Fruit fly (Drosophila melanogaster) whole organism, prepupa: ENCODE measurements around the gene Pfrx.

Experiments used
- CG11902 ChIP-seq: fragments of 200-800 bp; sonication (Bioruptor generic); optimal IDR thresholded peaks from 3 replicates; lab custom pipeline; 2016; ENCODE audit warnings: missing biosample characterization, missing genetic modification characterization
- CG15336 ChIP-seq: fragments of 200-800 bp; sonication (Bioruptor generic); IDR thresholded peaks from 2 replicates; pipeline ENCODE4 v1.3.6; 2022; ENCODE audit warnings: missing biosample characterization, missing genetic modification characterization
- CG1621 ChIP-seq: fragments of 200-800 bp; sonication (Bioruptor generic); optimal IDR thresholded peaks from 3 replicates; lab custom pipeline; 2018; ENCODE audit warnings: missing biosample characterization, mild to moderate bottlenecking, missing genetic modification characterization
- CG16779 ChIP-seq: fragments of 200-800 bp; sonication (Bioruptor generic); optimal IDR thresholded peaks from 3 replicates; lab custom pipeline; 2017; ENCODE audit warnings: missing biosample characterization, mild to moderate bottlenecking, missing genetic modification characterization
- CG3032 ChIP-seq: fragments of 200-800 bp; optimal IDR thresholded peaks from 2 replicates; lab custom pipeline; 2019; ENCODE audit warnings: missing biosample characterization, mild to moderate bottlenecking, missing genetic modification characterization, moderate library complexity
- CG31627 ChIP-seq: fragments of 200-800 bp; sonication (Bioruptor generic); optimal IDR thresholded peaks from 3 replicates; lab custom pipeline; 2016; ENCODE audit warnings: missing biosample characterization, missing genetic modification characterization
- CG32006 ChIP-seq: fragments of 200-800 bp; sonication (Bioruptor generic); optimal IDR thresholded peaks from 3 replicates; lab custom pipeline; 2017; ENCODE audit warnings: missing biosample characterization, mild to moderate bottlenecking, missing genetic modification characterization
- CG3919 ChIP-seq: fragments of 200-800 bp; sonication (Bioruptor generic); optimal IDR thresholded peaks from 3 replicates; lab custom pipeline; 2016; ENCODE audit warnings: missing biosample characterization, missing genetic modification characterization
- CG6163 ChIP-seq: fragments of 200-800 bp; sonication (Bioruptor generic); IDR thresholded peaks from 3 replicates; pipeline ENCODE4 v1.3.6; 2022; ENCODE audit warnings: missing biosample characterization, missing genetic modification characterization
- CG6276 ChIP-seq: fragments of 200-800 bp; sonication (Bioruptor generic); optimal IDR thresholded peaks from 2 replicates; lab custom pipeline; 2017; ENCODE audit warnings: missing biosample characterization, mild to moderate bottlenecking, missing genetic modification characterization
- CG6792 ChIP-seq: fragments of 200-800 bp; sonication (Bioruptor generic); optimal IDR thresholded peaks from 3 replicates; lab custom pipeline; 2016; ENCODE audit warnings: missing biosample characterization, missing genetic modification characterization
- CG6854 ChIP-seq: fragments of 200-800 bp; sonication (Bioruptor generic); optimal IDR thresholded peaks from 2 replicates; lab custom pipeline; 2017; ENCODE audit warnings: missing biosample characterization, mild to moderate bottlenecking, missing genetic modification characterization
- CG8119 ChIP-seq: fragments of 200-800 bp; sonication (Bioruptor generic); IDR thresholded peaks from 3 replicates; pipeline ENCODE4 v1.3.6; 2022; ENCODE audit warnings: missing biosample characterization, missing genetic modification characterization
- CG9139 ChIP-seq: fragments of 200-800 bp; sonication (Bioruptor generic); optimal IDR thresholded peaks from 3 replicates; lab custom pipeline; 2017; ENCODE audit warnings: missing biosample characterization, mild to moderate bottlenecking, missing genetic modification characterization
- Eip75B ChIP-seq: fragments of 200-800 bp; sonication (Bioruptor generic); optimal IDR thresholded peaks from 3 replicates; lab custom pipeline; 2016; ENCODE audit warnings: missing biosample characterization, missing genetic modification characterization
- Eip78C ChIP-seq: fragments of 200-800 bp; sonication (Bioruptor generic); peaks from one replicate; lab custom pipeline; 2016; ENCODE audit warnings: missing biosample characterization, missing genetic modification characterization
- Ets96B ChIP-seq: fragments of 200-800 bp; optimal IDR thresholded peaks from 2 replicates; lab custom pipeline; 2019; ENCODE audit warnings: missing biosample characterization, mild to moderate bottlenecking, missing genetic modification characterization, moderate library complexity
- Hr39 ChIP-seq: fragments of 200-800 bp; sonication (Bioruptor generic); optimal IDR thresholded peaks from 2 replicates; lab custom pipeline; 2016; ENCODE audit warnings: missing biosample characterization, missing genetic modification characterization
- Smox ChIP-seq: fragments of 200-800 bp; sonication (Bioruptor generic); optimal IDR thresholded peaks from 3 replicates; lab custom pipeline; 2016; ENCODE audit warnings: missing biosample characterization, missing genetic modification characterization
- Sox102F ChIP-seq: fragments of 200-800 bp; sonication (Bioruptor generic); optimal IDR thresholded peaks from 2 replicates; lab custom pipeline; 2016; ENCODE audit warnings: missing biosample characterization, mild to moderate bottlenecking, missing genetic modification characterization
- achi ChIP-seq: fragments of 200-800 bp; sonication (Bioruptor generic); optimal IDR thresholded peaks from 3 replicates; lab custom pipeline; 2016; ENCODE audit warnings: missing biosample characterization, missing genetic modification characterization
- cyc ChIP-seq: fragments of 200-800 bp; sonication (Bioruptor generic); optimal IDR thresholded peaks from 3 replicates; lab custom pipeline; 2016; ENCODE audit warnings: missing biosample characterization, missing genetic modification characterization
- dac ChIP-seq: fragments of 200-800 bp; sonication (Bioruptor generic); optimal IDR thresholded peaks from 2 replicates; lab custom pipeline; 2017; ENCODE audit warnings: missing biosample characterization, mild to moderate bottlenecking, missing genetic modification characterization
- dsx ChIP-seq: fragments of 200-800 bp; optimal IDR thresholded peaks from 3 replicates; lab custom pipeline; 2019; ENCODE audit warnings: missing biosample characterization, mild to moderate bottlenecking, missing genetic modification characterization, moderate library complexity; ENCODE audit not compliant: poor library complexity, severe bottlenecking
- eg ChIP-seq: fragments of 200-800 bp; sonication (Bioruptor generic); IDR thresholded peaks from 3 replicates; pipeline ENCODE4 v1.3.6; 2022; ENCODE audit warnings: missing biosample characterization, missing genetic modification characterization
- esn ChIP-seq: fragments of 200-800 bp; sonication (Bioruptor generic); optimal IDR thresholded peaks from 2 replicates; lab custom pipeline; 2016; ENCODE audit warnings: missing biosample characterization, mild to moderate bottlenecking, missing genetic modification characterization, moderate library complexity
- fd59A ChIP-seq: fragments of 200-800 bp; sonication (Bioruptor generic); optimal IDR thresholded peaks from 2 replicates; lab custom pipeline; 2017; ENCODE audit warnings: missing biosample characterization, mild to moderate bottlenecking, missing genetic modification characterization, missing genetic modification reagents
- fd85E ChIP-seq: fragments of 200-800 bp; sonication (Bioruptor generic); optimal IDR thresholded peaks from 3 replicates; lab custom pipeline; 2016; ENCODE audit warnings: missing biosample characterization, missing genetic modification characterization
- lz ChIP-seq: fragments of 200-800 bp; sonication (Bioruptor generic); optimal IDR thresholded peaks from 3 replicates; lab custom pipeline; 2016; ENCODE audit warnings: missing biosample characterization, missing genetic modification characterization
- salr ChIP-seq, 2 experiments: fragments of 200-800 bp; sonication (Bioruptor generic); optimal IDR thresholded peaks; 3 replicates each; lab custom pipeline; 2016 to 2018; ENCODE audit warnings: missing biosample characterization in 2 of 2, missing genetic modification characterization in 2 of 2, mild to moderate bottlenecking in 1 of 2
- ss ChIP-seq, 2 experiments: fragments of 200-800 bp; sonication (Bioruptor generic); optimal IDR thresholded peaks; 2 replicates in 1 of 2; 3 replicates in 1 of 2; lab custom pipeline; 2017 to 2018; ENCODE audit warnings: mild to moderate bottlenecking in 2 of 2, missing biosample characterization in 2 of 2, missing genetic modification characterization in 2 of 2, moderate library complexity in 1 of 2
- topi ChIP-seq: fragments of 200-800 bp; sonication (Bioruptor generic); optimal IDR thresholded peaks from 3 replicates; lab custom pipeline; 2016; ENCODE audit warnings: missing biosample characterization, missing genetic modification characterization

Pfrx gene

DNA sequence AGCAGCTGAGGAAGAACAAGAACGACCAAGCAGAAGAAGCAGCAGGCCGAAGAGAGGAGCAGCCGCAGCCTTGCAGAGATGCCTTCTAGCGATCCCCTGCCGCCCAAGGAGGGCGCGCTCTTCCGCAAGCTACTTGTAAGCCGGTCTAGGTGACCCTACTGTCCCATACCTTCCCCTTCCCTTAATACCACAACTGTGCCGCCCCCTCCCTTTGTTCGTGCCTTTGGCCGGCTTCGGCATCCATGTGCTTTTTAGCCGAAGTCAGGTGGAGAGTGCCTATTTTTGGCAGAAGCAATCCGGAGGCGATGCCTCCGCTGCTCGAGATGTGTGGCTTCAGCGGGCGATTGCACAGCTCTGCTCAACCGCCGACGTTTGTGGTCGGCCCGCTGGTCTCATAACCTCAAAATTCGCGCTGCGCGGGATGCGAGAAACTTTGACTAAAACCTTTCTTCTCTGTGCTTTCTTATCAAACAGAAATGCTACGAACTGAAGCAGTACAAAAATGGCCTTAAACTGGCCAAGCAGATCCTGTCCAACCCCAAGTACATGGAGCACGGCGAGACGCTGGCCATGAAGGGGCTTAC lies 14.7 kb upstream of the Pfrx start:
- TF ChIP-seq CG6792 (GFP tag; lab: Kevin White, UChicago): no peak
- no peak for TF ChIP-seq cyc (GFP tag; lab: Kevin White, UChicago)

DNA sequence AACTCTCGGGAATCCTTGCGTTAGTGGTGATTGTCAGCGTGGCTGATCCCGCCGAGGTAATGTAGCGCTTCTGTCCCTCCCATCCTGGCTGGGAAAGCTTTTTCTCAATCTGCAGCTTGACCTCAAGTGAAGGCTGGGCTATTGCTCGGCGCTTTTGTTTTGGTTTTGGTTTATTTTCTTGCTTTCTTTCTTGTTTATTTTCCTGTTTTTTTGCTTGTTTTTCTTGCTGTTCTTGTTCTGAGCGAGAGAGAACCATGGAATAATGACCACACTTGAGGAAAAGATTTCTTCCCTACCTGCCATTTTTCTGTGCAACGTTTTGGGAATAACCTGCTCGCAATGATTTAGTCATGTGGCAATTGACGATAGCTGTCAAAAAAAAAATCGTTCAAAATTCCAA lies 10.2 kb upstream of the Pfrx start:
- TF ChIP-seq fd85E (GFP tag; lab: Kevin White, UChicago) (no peak), fd59A (peak; percentile 31), CG32006 (GFP tag; lab: Kevin White, UChicago) (no peak), CG6854 (GFP tag; lab: Kevin White, UChicago) (peak; percentile 37), CG6276 (GFP tag; lab: Kevin White, UChicago) (no peak), ss (GFP tag; optimal IDR thresholded peaks at IDR 0.05; lab: Kevin White, UChicago) (peak; percentile 86 to 91), eg (GFP tag; lab: Robert Waterston, UW) (peak; percentile 53; the same call in 2 of the 3 replicates), CG3032 (tag; lab: Kevin White, UChicago) (peak; percentile 68), CG1621 (tag; lab: Kevin White, UChicago) (peak; percentile 76), dsx (peak; percentile 66), Hr39 (no peak), CG6163 (GFP tag; lab: Robert Waterston, UW) (peak; percentile 79; the same call in 2 of the 3 replicates), CG9139 (peak; percentile 87), Ets96B (peak; percentile 73), CG15336 (GFP tag; lab: Robert Waterston, UW) (peak; percentile 37), CG16779 (tag; lab: Kevin White, UChicago) (peak; percentile 62), Smox (GFP tag; lab: Kevin White, UChicago) (no peak), cyc (GFP tag; lab: Kevin White, UChicago) (no peak), salr (GFP tag; optimal IDR thresholded peaks at IDR 0.05; lab: Kevin White, UChicago) (peak in 1 of 2 experiments; percentile 53), CG8119 (GFP tag; lab: Robert Waterston, UW) (peak; percentile 56), CG3919 (GFP tag; lab: Kevin White, UChicago) (no peak)

DNA sequence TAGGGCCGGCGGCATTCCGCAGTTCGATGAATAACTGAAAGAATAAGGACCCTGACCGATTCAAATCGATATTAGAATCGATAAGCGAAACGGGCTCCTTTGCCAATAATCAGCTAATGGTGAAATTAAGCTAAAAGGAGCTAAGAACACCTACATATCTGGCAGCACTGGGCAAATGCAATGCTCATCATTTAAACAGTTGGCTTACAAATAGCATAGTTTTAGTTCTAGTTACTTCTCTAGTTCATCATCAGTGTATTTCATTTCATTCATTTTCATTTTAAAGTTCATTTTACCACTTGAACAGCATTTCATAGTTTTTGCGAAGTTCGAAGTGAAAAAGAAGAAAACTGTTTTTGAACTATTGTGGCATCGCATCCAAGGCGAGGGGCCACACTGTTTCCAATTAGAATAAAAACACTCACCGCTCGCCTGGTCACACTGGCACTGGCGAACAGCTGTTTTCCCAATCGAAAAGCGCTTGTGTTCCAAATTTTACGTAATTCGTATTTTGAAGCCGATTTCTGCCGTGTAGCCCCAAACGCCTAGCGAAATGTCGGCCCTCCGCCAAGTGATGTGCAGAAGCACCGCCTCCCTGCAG lies 3.2 kb upstream of the Pfrx start, which contains the start of the genes pcm and ND-18:
TSS of gene pcm (minus strand) at position 28 of the 601 bp plus-strand sequence.
TSS of gene ND-18 (plus strand) at position 438 of the 601 bp plus-strand sequence.
- TF ChIP-seq CG6276 (GFP tag; lab: Kevin White, UChicago): no peak
- 0 out of 3 replicates have a peak, but pooled peaks have one; percentile 17 for TF ChIP-seq CG6163 (GFP tag; lab: Robert Waterston, UW)

DNA sequence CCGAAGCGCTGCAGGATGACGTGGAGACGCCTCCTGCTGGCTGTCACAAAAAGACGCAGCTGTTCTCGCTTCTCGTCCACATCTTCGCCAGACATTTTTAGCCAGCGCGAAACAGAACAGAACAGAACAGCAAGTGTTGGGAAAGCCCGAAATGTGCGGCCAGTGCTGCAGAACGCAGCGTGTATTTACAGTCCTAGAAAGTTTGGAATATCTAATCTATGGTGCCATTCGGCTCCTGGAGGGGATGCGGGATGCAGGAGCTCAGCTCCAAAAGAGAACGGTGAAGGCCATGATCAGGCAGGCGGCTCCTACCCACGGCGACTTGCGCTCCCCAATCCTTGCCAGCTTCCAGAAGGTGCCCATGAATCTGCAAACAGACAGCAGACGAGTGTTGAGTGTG lies 1.0 kb upstream of the Pfrx start, which contains the start of gene CG12204:
TSS of gene CG12204 (minus strand) at position 117 of the 400 bp plus-strand sequence.
- TF ChIP-seq CG31627 (GFP tag; lab: Kevin White, UChicago) (peak; percentile 3), Sox102F (GFP tag; lab: Kevin White, UChicago) (no peak), ss (GFP tag; optimal IDR thresholded peaks at IDR 0.05; lab: Kevin White, UChicago) (peak in 1 of 2 experiments; percentile 18), CG11902 (no peak), cyc (GFP tag; lab: Kevin White, UChicago) (peak; percentile 35), esn (GFP tag; lab: Kevin White, UChicago) (peak; percentile 51), Hr39 (no peak), achi (GFP tag; lab: Kevin White, UChicago) (no peak), CG6276 (GFP tag; lab: Kevin White, UChicago) (no peak), Eip75B (no peak), topi (GFP tag; lab: Kevin White, UChicago) (peak; percentile 35), lz (GFP tag; lab: Kevin White, UChicago) (peak; percentile 31), dac (GFP tag; lab: Kevin White, UChicago) (no peak), CG32006 (GFP tag; lab: Kevin White, UChicago) (no peak), Eip78C (GFP tag; lab: Kevin White, UChicago) (peak; percentile 65)
- TF ChIP-seq, all 60 proteins: peak for 7
